Worm (Caenorhabditis elegans) whole organism, L4 larva: Measurements from ENCODE around the gene Y59E9AL.8.
"Not testable (repeated sequence)": the region's sequence is repeated elsewhere in the genome, so short reads cannot be mapped to it uniquely, and the experiment has no call there.

ENCODE experiments used
- F49E8.2 ChIP-seq: sonication (generic microtip); optimal IDR thresholded peaks from 2 replicates; lab custom pipeline; 2016; ENCODE audit warnings: missing compliant biosample characterization, mild to moderate bottlenecking, missing genetic modification characterization, borderline replicate concordance
- Y75B8A.6 ChIP-seq: fragments of 200-800 bp; sonication (Bioruptor generic); IDR thresholded peaks from 2 replicates; pipeline ENCODE4 v1.3.6; 2022; ENCODE audit warnings: missing genetic modification reagents, missing genetic modification characterization, missing compliant biosample characterization
- ZK337.2 ChIP-seq: fragments of 200-800 bp; sonication (Bioruptor generic); IDR thresholded peaks from 2 replicates; pipeline ENCODE4 v1.3.6; 2022; ENCODE audit warnings: missing genetic modification reagents, missing genetic modification characterization, missing compliant biosample characterization
- ama-1 ChIP-seq: fragments of 150-350 bp; optimal IDR thresholded peaks from 2 replicates; lab custom pipeline; 2014; ENCODE audit warnings: inconsistent platforms, mixed read lengths
- dpl-1 ChIP-seq: fragments of 150-350 bp; optimal IDR thresholded peaks from 2 replicates; lab custom pipeline; 2014; ENCODE audit warnings: missing biosample characterization, missing genetic modification reagents, missing genetic modification characterization
- hmg-1.1 ChIP-seq: fragments of 200-800 bp; sonication (Bioruptor generic); IDR thresholded peaks from 2 replicates; pipeline ENCODE4 v1.3.6; 2022; ENCODE audit warnings: missing genetic modification reagents, missing genetic modification characterization, missing compliant biosample characterization
- lin-13 ChIP-seq: fragments of 150-350 bp; optimal IDR thresholded peaks from 2 replicates; lab custom pipeline; 2014; ENCODE audit warnings: missing biosample characterization, missing genetic modification reagents, missing genetic modification characterization
- lin-15B ChIP-seq: fragments of 150-350 bp; sonication (generic microtip); optimal IDR thresholded peaks from 3 replicates; lab custom pipeline; 2014; ENCODE audit warnings: missing biosample characterization, missing genetic modification characterization
- nhr-11 ChIP-seq: fragments of 150-350 bp; optimal IDR thresholded peaks from 2 replicates; lab custom pipeline; 2014; ENCODE audit warnings: missing biosample characterization, missing genetic modification characterization
- nhr-77 ChIP-seq: fragments of 150-350 bp; optimal IDR thresholded peaks from 2 replicates; lab custom pipeline; 2014; ENCODE audit warnings: missing biosample characterization, missing genetic modification characterization
- rbr-2 ChIP-seq: sonication (generic microtip); optimal IDR thresholded peaks from 2 replicates; lab custom pipeline; 2016; ENCODE audit warnings: missing genotype, missing genetic modification characterization, missing compliant biosample characterization
- unc-39 ChIP-seq: sonication (generic microtip); optimal IDR thresholded peaks from 2 replicates; lab custom pipeline; 2017; ENCODE audit warnings: missing biosample characterization, missing genetic modification characterization
- zfp-3 ChIP-seq: fragments of 200-800 bp; sonication (Bioruptor generic); conservative IDR thresholded peaks from 2 replicates; pipeline ENCODE4 v1.3.6; 2022; ENCODE audit warnings: missing genetic modification reagents, missing genetic modification characterization, missing compliant biosample characterization

- TF ChIP-seq unc-39 (tag; lab: Kevin White, UChicago); ama-1; nhr-77; Y75B8A.6 (GFP tag; lab: Robert Waterston, UW); hmg-1.1 (GFP tag; lab: Robert Waterston, UW); zfp-3 (GFP tag; lab: Robert Waterston, UW); lin-13 (GFP tag; lab: Kevin White, UChicago); ZK337.2 (GFP tag; lab: Robert Waterston, UW); nhr-11 (tag; lab: Kevin White, UChicago); lin-15B (tag; lab: Kevin White, UChicago); dpl-1 (GFP tag; lab: Kevin White, UChicago); F49E8.2 (tag; lab: Kevin White, UChicago); rbr-2 (tag; lab: Kevin White, UChicago): not testable (repeated sequence)
These were observed 36.2 kb upstream of the Y59E9AL.8 start, which contains the start of gene msp-19 for ce11 chrIV:5260289-5260688.
